Fruit fly (Drosophila melanogaster) whole organism, embryonic: ENCODE results near the gene AP-1sigma.
A peak's percentile ranks its signal among the peaks of the same experiment; 100 is the strongest.

Experiments used
- Aef1 ChIP-seq: fragments of 200-800 bp; sonication (Bioruptor generic); IDR thresholded peaks from 3 replicates; pipeline ENCODE4 v1.3.6; 2022; ENCODE audit warnings: missing biosample characterization, missing genetic modification characterization
- BEAF-32 ChIP-seq: fragments of 200-800 bp; sonication (Bioruptor generic); optimal IDR thresholded peaks from 3 replicates; lab custom pipeline; 2017; ENCODE audit warnings: missing biosample characterization, missing genetic modification characterization, mild to moderate bottlenecking, moderate library complexity, missing genetic modification reagents
- Bgb ChIP-seq: fragments of 200-800 bp; sonication (Bioruptor generic); IDR thresholded peaks from 2 replicates; pipeline ENCODE4 v1.3.6; 2022; ENCODE audit warnings: missing biosample characterization, missing genetic modification characterization; ENCODE audit not compliant: partially characterized antibody
- CG10274 ChIP-seq: fragments of 200-800 bp; sonication (Bioruptor generic); optimal IDR thresholded peaks from 3 replicates; lab custom pipeline; 2017; ENCODE audit warnings: missing biosample characterization, mild to moderate bottlenecking, missing genetic modification characterization
- CG12391 ChIP-seq: fragments of 200-800 bp; sonication (Bioruptor generic); optimal IDR thresholded peaks from 3 replicates; lab custom pipeline; 2018; ENCODE audit warnings: missing biosample characterization, mild to moderate bottlenecking, missing genetic modification characterization, moderate library complexity
- CG12659 ChIP-seq: fragments of 200-800 bp; sonication (Bioruptor generic); optimal IDR thresholded peaks from 3 replicates; lab custom pipeline; 2017; ENCODE audit warnings: mild to moderate bottlenecking, missing biosample characterization, missing genetic modification reagents, missing genetic modification characterization
- CG13287 ChIP-seq: fragments of 200-800 bp; sonication (Bioruptor generic); IDR thresholded peaks from 2 replicates; pipeline ENCODE4 v1.3.6; 2022; ENCODE audit warnings: missing biosample characterization, missing genetic modification characterization; ENCODE audit not compliant: partially characterized antibody
- CG13775 ChIP-seq: fragments of 200-800 bp; sonication (Bioruptor generic); optimal IDR thresholded peaks from 3 replicates; lab custom pipeline; 2017; ENCODE audit warnings: missing biosample characterization, mild to moderate bottlenecking, missing genetic modification characterization
- CG2120 ChIP-seq: fragments of 200-800 bp; sonication (Bioruptor generic); optimal IDR thresholded peaks from 3 replicates; lab custom pipeline; 2016; ENCODE audit warnings: missing biosample characterization, missing genetic modification characterization
- CG2678 ChIP-seq: fragments of 200-800 bp; sonication (Bioruptor generic); optimal IDR thresholded peaks from 3 replicates; lab custom pipeline; 2019; ENCODE audit warnings: missing biosample characterization, mild to moderate bottlenecking, missing genetic modification characterization, moderate library complexity
- CG32772 ChIP-seq: fragments of 200-800 bp; sonication (Bioruptor generic); IDR thresholded peaks from 2 replicates; pipeline ENCODE4 v1.3.6; 2022; ENCODE audit warnings: missing biosample characterization, missing genetic modification characterization
- CG4360 ChIP-seq: fragments of 200-800 bp; sonication (Bioruptor generic); IDR thresholded peaks from 2 replicates; pipeline ENCODE4 v1.3.6; 2022; ENCODE audit warnings: missing biosample characterization, missing genetic modification characterization
- CG4707 ChIP-seq: fragments of 200-800 bp; sonication (Bioruptor generic); optimal IDR thresholded peaks from 2 replicates; lab custom pipeline; 2018; ENCODE audit warnings: missing biosample characterization, mild to moderate bottlenecking, missing genetic modification characterization, moderate library complexity
- CG8290 ChIP-seq, 3 experiments: fragments of 200-800 bp; sonication (Bioruptor generic); optimal IDR thresholded peaks; 2 replicates each; lab custom pipeline; 2016 to 2019; ENCODE audit warnings: missing biosample characterization in 3 of 3, missing genetic modification characterization in 3 of 3, mild to moderate bottlenecking in 2 of 3, moderate library complexity in 1 of 3
- CG9215 ChIP-seq: fragments of 200-800 bp; sonication (Bioruptor generic); IDR thresholded peaks from 2 replicates; pipeline ENCODE4 v1.3.6; 2022; ENCODE audit warnings: missing biosample characterization, missing genetic modification characterization
- D19A ChIP-seq: fragments of 200-800 bp; optimal IDR thresholded peaks from 3 replicates; lab custom pipeline; 2019; ENCODE audit warnings: missing biosample characterization, mild to moderate bottlenecking, missing genetic modification characterization, moderate library complexity
- Dref ChIP-seq: fragments of 200-800 bp; sonication (Bioruptor generic); IDR thresholded peaks from 2 replicates; pipeline ENCODE4 v1.3.6; 2022; ENCODE audit warnings: missing biosample characterization, missing genetic modification characterization
- Lhr ChIP-seq: fragments of 200-800 bp; sonication (Bioruptor generic); optimal IDR thresholded peaks from 3 replicates; lab custom pipeline; 2017; ENCODE audit warnings: mild to moderate bottlenecking, missing biosample characterization, missing genetic modification reagents, missing genetic modification characterization
- MBD-R2 ChIP-seq: fragments of 200-800 bp; sonication (Bioruptor generic); IDR thresholded peaks from 2 replicates; pipeline ENCODE4 v1.3.6; 2022; ENCODE audit warnings: missing biosample characterization, missing genetic modification characterization
- Nf-YA ChIP-seq: fragments of 200-800 bp; sonication (Bioruptor generic); IDR thresholded peaks from 2 replicates; pipeline ENCODE4 v1.3.6; 2022; ENCODE audit warnings: missing biosample characterization, missing genetic modification characterization
- Oli ChIP-seq: fragments of 200-800 bp; sonication (Bioruptor generic); optimal IDR thresholded peaks from 2 replicates; lab custom pipeline; 2018; ENCODE audit warnings: missing biosample characterization, mild to moderate bottlenecking, missing genetic modification characterization, moderate library complexity
- Opbp ChIP-seq: fragments of 200-800 bp; sonication (Bioruptor generic); IDR thresholded peaks from 3 replicates; pipeline ENCODE4 v1.3.6; 2022; ENCODE audit warnings: missing biosample characterization, missing genetic modification characterization; ENCODE audit not compliant: partially characterized antibody
- Optix ChIP-seq: fragments of 200-800 bp; sonication (Bioruptor generic); IDR thresholded peaks from 3 replicates; pipeline ENCODE4 v1.3.6; 2022; ENCODE audit warnings: missing biosample characterization, missing genetic modification characterization
- Rx ChIP-seq: fragments of 200-800 bp; sonication (Bioruptor generic); IDR thresholded peaks from 2 replicates; pipeline ENCODE4 v1.3.6; 2022; ENCODE audit warnings: missing biosample characterization, missing genetic modification characterization
- Side ChIP-seq: fragments of 200-800 bp; sonication (Bioruptor generic); optimal IDR thresholded peaks from 2 replicates; lab custom pipeline; 2016; ENCODE audit warnings: missing biosample characterization, missing genetic modification characterization
- al ChIP-seq: fragments of 200-800 bp; sonication (Bioruptor generic); IDR thresholded peaks from 2 replicates; pipeline ENCODE4 v1.3.6; 2022; ENCODE audit warnings: missing biosample characterization, missing genetic modification characterization
- bbx ChIP-seq: fragments of 200-800 bp; sonication (Bioruptor generic); IDR thresholded peaks from 2 replicates; pipeline ENCODE4 v1.3.6; 2022; ENCODE audit warnings: missing biosample characterization, missing genetic modification characterization; ENCODE audit not compliant: partially characterized antibody
- cg ChIP-seq: fragments of 200-800 bp; sonication (Bioruptor generic); optimal IDR thresholded peaks from 3 replicates; lab custom pipeline; 2019; ENCODE audit warnings: missing biosample characterization, mild to moderate bottlenecking, missing genetic modification characterization, moderate library complexity
- chm ChIP-seq: fragments of 200-800 bp; sonication (Bioruptor generic); IDR thresholded peaks from 2 replicates; pipeline ENCODE4 v1.3.6; 2022; ENCODE audit warnings: missing biosample characterization, missing genetic modification characterization
- crp ChIP-seq, 2 experiments: fragments of 200-800 bp; sonication (Bioruptor generic); optimal IDR thresholded peaks; 2 replicates in 1 of 2; 3 replicates in 1 of 2; lab custom pipeline; 2017; ENCODE audit warnings: missing biosample characterization in 2 of 2, missing genetic modification characterization in 2 of 2, mild to moderate bottlenecking in 1 of 2, moderate library complexity in 1 of 2
- da ChIP-seq: fragments of 200-800 bp; sonication (Bioruptor generic); optimal IDR thresholded peaks from 2 replicates; lab custom pipeline; 2016; ENCODE audit warnings: missing biosample characterization, missing genetic modification characterization
- dati ChIP-seq: fragments of 200-800 bp; sonication (Bioruptor generic); IDR thresholded peaks from 2 replicates; pipeline ENCODE4 v1.3.6; 2022; ENCODE audit warnings: missing biosample characterization, missing genetic modification characterization
- eve ChIP-seq, 2 experiments: fragments of >200 bp; optimal IDR thresholded peaks; 2 replicates each; lab custom pipeline; 2017; ENCODE audit warnings: missing biosample characterization in 2 of 2, missing genetic modification characterization in 2 of 2
- fd96Cb ChIP-seq: fragments of 200-800 bp; sonication (Bioruptor generic); optimal IDR thresholded peaks from 2 replicates; lab custom pipeline; 2018; ENCODE audit warnings: missing biosample characterization, mild to moderate bottlenecking, missing genetic modification characterization, moderate library complexity
- hkb ChIP-seq, 2 experiments: fragments of 200-800 bp in 1 of 2; fragments of >200 bp in 1 of 2; sonication (Bioruptor generic) in 1 of 2; IDR thresholded peaks in 1 of 2; optimal IDR thresholded peaks in 1 of 2; 2 replicates each; pipeline versions ENCODE4 v1.3.6 to Lab custom; 2017 to 2022; ENCODE audit warnings: missing biosample characterization in 1 of 2, missing genetic modification characterization in 1 of 2
- kay ChIP-seq: fragments of 200-800 bp; sonication (Bioruptor generic); optimal IDR thresholded peaks from 2 replicates; lab custom pipeline; 2016; ENCODE audit warnings: missing biosample characterization, missing genetic modification characterization
- otp ChIP-seq: fragments of 200-800 bp; sonication (Bioruptor generic); IDR thresholded peaks from 3 replicates; pipeline ENCODE4, ENCODE4 v1.3.6; 2022; ENCODE audit warnings: missing biosample characterization, missing genetic modification characterization
- pb ChIP-seq: fragments of 200-800 bp; sonication (Bioruptor generic); optimal IDR thresholded peaks from 3 replicates; lab custom pipeline; 2016; ENCODE audit warnings: missing biosample characterization, missing genetic modification characterization
- row ChIP-seq: fragments of 200-800 bp; sonication (Bioruptor generic); IDR thresholded peaks from 3 replicates; pipeline ENCODE4 v1.3.6; 2022; ENCODE audit warnings: missing biosample characterization, missing genetic modification characterization
- sens ChIP-seq: fragments of 200-800 bp; sonication (Bioruptor generic); peaks from one replicate; lab custom pipeline; 2016; ENCODE audit warnings: missing biosample characterization, missing genetic modification characterization
- sim ChIP-seq: fragments of 200-800 bp; sonication (Bioruptor generic); IDR thresholded peaks from 2 replicates; pipeline ENCODE4 v1.3.6; 2022; ENCODE audit warnings: missing biosample characterization, missing genetic modification characterization
- tna ChIP-seq: fragments of 200-800 bp; sonication (Bioruptor generic); IDR thresholded peaks from 2 replicates; pipeline ENCODE4 v1.3.6; 2022; ENCODE audit warnings: missing biosample characterization, missing genetic modification characterization; ENCODE audit not compliant: partially characterized antibody
- ttk ChIP-seq: fragments of 200-800 bp; sonication (Bioruptor generic); IDR thresholded peaks from 2 replicates; pipeline ENCODE4 v2.1.2; 2022; ENCODE audit warnings: missing biosample characterization, missing genetic modification characterization
- z ChIP-seq: fragments of 200-800 bp; sonication (Bioruptor generic); IDR thresholded peaks from 3 replicates; pipeline ENCODE4 v1.3.6; 2022; ENCODE audit warnings: missing biosample characterization, missing genetic modification characterization

The AP-1sigma gene

dm6 chr3R:23992823-23993797 lies 34.7 kb downstream of the AP-1sigma start, which contains the start of the genes Epp and Rab7 (continued):
- TF ChIP-seq otp (GFP tag; lab: Robert Waterston, UW), result peak; percentile 18; the same call in 1 of the 3 replicates
- TF ChIP-seq, all 482 proteins: peak for 231

- TF ChIP-seq Nf-YA (GFP tag; lab: Robert Waterston, UW), result no peak
- no peak for TF ChIP-seq hkb (optimal IDR thresholded peaks at IDR 0.05; lab: Kevin White, UChicago)
- TF ChIP-seq hkb (GFP tag; IDR thresholded peaks at IDR 0.05; lab: Robert Waterston, UW), result no peak
- no peak for TF ChIP-seq CG9215
- no peak for TF ChIP-seq Aef1 (GFP tag; lab: Robert Waterston, UW)
- no peak for TF ChIP-seq dati (GFP tag; lab: Robert Waterston, UW)
- no peak for TF ChIP-seq ttk (GFP tag; lab: Robert Waterston, UW)
- no peak for TF ChIP-seq CG32772 (GFP tag; lab: Robert Waterston, UW)
- TF ChIP-seq CG2678 (tag; lab: Kevin White, UChicago), result no peak
- no peak for TF ChIP-seq eve (GFP tag; optimal IDR thresholded peaks at IDR 0.05; lab: Kevin White, UChicago)
These were observed 36.1 kb downstream of the AP-1sigma start for dm6 chr3R:23994578-23994977.

DNA sequence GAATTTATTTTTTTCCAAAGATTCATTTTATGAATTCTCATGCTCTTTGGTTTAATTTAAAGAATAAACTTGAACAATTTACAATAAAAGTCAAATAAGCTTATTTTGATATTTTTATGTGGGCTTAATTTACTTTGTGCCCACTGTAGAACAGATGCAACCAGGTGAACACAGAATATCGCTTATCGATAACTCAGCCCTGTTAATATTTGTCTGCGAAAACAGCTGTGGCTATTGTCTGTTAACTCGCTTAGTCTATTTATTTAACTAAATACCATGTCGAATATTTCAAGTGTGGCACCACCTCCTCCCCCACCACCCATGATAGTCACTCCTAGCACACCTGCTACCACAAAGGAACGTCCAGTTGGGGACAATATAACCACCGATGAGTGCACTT lies 37.0 kb downstream of the AP-1sigma start, which contains the start of gene CG33108:
Gene CG33108 (plus strand): TSS at position 200 of the 400 bp plus-strand sequence.
- no peak for TF ChIP-seq D19A (tag; lab: Kevin White, UChicago)
- no peak for TF ChIP-seq CG8290 (GFP tag; optimal IDR thresholded peaks at IDR 0.05; lab: Kevin White, UChicago)
- TF ChIP-seq CG8290 (tag; optimal IDR thresholded peaks at IDR 0.05; lab: Kevin White, UChicago), result peak in 1 of 2 experiments; percentile 18
- peak; percentile 31; the same call in 1 of the 2 replicates for TF ChIP-seq CG13287 (GFP tag; lab: Robert Waterston, UW)
- TF ChIP-seq row (GFP tag; lab: Robert Waterston, UW), result peak; percentile 50; the same call in 2 of the 3 replicates
- no peak for TF ChIP-seq z (GFP tag; lab: Robert Waterston, UW)
- TF ChIP-seq CG4360 (GFP tag; lab: Robert Waterston, UW), result no peak
- no peak for TF ChIP-seq Optix (GFP tag; lab: Robert Waterston, UW)
- no peak for TF ChIP-seq Rx (GFP tag; lab: Robert Waterston, UW)
- TF ChIP-seq BEAF-32 (GFP tag; lab: Kevin White, UChicago), result peak; percentile 7
- no peak for TF ChIP-seq da (GFP tag; lab: Kevin White, UChicago)
- TF ChIP-seq Bgb, result peak; percentile 24; the same call in 1 of the 2 replicates
- peak; percentile 38; the same call in 1 of the 2 replicates for TF ChIP-seq MBD-R2 (GFP tag; lab: Robert Waterston, UW)
- no peak for TF ChIP-seq Lhr
- TF ChIP-seq CG10274 (GFP tag; lab: Kevin White, UChicago), result peak; percentile 4
- TF ChIP-seq Dref (GFP tag; lab: Robert Waterston, UW), result peak; percentile 60
- TF ChIP-seq sens (GFP tag; lab: Kevin White, UChicago), result peak; percentile 24
- peak; percentile 10 to 78 for TF ChIP-seq crp (GFP tag; optimal IDR thresholded peaks at IDR 0.05; lab: Kevin White, UChicago)
- peak; percentile 36; the same call in 1 of the 2 replicates for TF ChIP-seq bbx (GFP tag; lab: Robert Waterston, UW)
- TF ChIP-seq cg (GFP tag; lab: Kevin White, UChicago), result no peak
- TF ChIP-seq CG4707 (GFP tag; lab: Kevin White, UChicago), result no peak
- peak; percentile 39 for TF ChIP-seq CG12659 (GFP tag; lab: Kevin White, UChicago)
- TF ChIP-seq Oli, result no peak
- no peak for TF ChIP-seq pb (GFP tag; lab: Kevin White, UChicago)
- TF ChIP-seq Opbp (GFP tag; lab: Robert Waterston, UW), result 0 out of 3 replicates have a peak, but pooled peaks have one; percentile 39
- TF ChIP-seq kay (GFP tag; lab: Kevin White, UChicago), result no peak
- peak; percentile 23 for TF ChIP-seq CG2120 (GFP tag; lab: Kevin White, UChicago)
- TF ChIP-seq Side, result no peak
- peak; percentile 2 for TF ChIP-seq CG12391 (tag; lab: Kevin White, UChicago)
- peak; percentile 14; the same call in 1 of the 2 replicates for TF ChIP-seq tna (GFP tag; lab: Robert Waterston, UW)
- no peak for TF ChIP-seq al (GFP tag; lab: Robert Waterston, UW)
- no peak for TF ChIP-seq CG13775 (GFP tag; lab: Kevin White, UChicago)
- no peak for TF ChIP-seq chm
- TF ChIP-seq sim (GFP tag; lab: Robert Waterston, UW), result no peak
- TF ChIP-seq fd96Cb (tag; lab: Kevin White, UChicago), result no peak
